Worm (Caenorhabditis elegans): ENCODE results near the gene arrd-4.

The arrd-4 gene

ce11 chrII:9855620-9856019, 17.5 kb upstream of the arrd-4 start, which contains the start of gene chil-4:
Gene chil-4, minus strand, starts transcription at chrII:9855720.
- TF ChIP-seq bed-2 (GFP tag; IDR thresholded peaks at IDR 0.05) (no peak), nfya-1 (tag; optimal IDR thresholded peaks at IDR 0.05; ENCODE audit: borderline replicate concordance, insufficient read depth) (no peak), F55B11.4 (tag; optimal IDR thresholded peaks at IDR 0.05; ENCODE audit: borderline replicate concordance, insufficient read depth) (no peak), Y67H2A.10 (GFP tag; conservative IDR thresholded peaks at IDR 0.05) (no peak), rcor-1 (GFP tag; IDR thresholded peaks at IDR 0.05) (no peak)

ce11 chrII:9850945-9851344, 12.8 kb upstream of the arrd-4 start, which contains the start of gene ZK938.10:
Gene ZK938.10, minus strand, starts transcription at chrII:9851045.
- no peak for TF ChIP-seq attf-5 (GFP tag; optimal IDR thresholded peaks at IDR 0.05)

- TF ChIP-seq ztf-26 (tag; optimal IDR thresholded peaks at IDR 0.05) (no peak), hrde-1 (tag; optimal IDR thresholded peaks at IDR 0.05; ENCODE audit: borderline replicate concordance) (no peak), egl-18 (GFP tag; IDR thresholded peaks at IDR 0.05) (no peak), ceh-91 (GFP tag; IDR thresholded peaks at IDR 0.05) (no peak), snpc-1.1 (tag; optimal IDR thresholded peaks at IDR 0.05; ENCODE audit: insufficient read depth) (no peak)
Observed at ce11 chrII:9849497-9849896, 11.4 kb upstream of the arrd-4 start, which contains the start of gene old-2. Gene old-2, minus strand, starts transcription at chrII:9849597.

- no peak for TF ChIP-seq mxl-1 (tag; optimal IDR thresholded peaks at IDR 0.05)
- no peak for TF ChIP-seq lir-1 (GFP tag; conservative IDR thresholded peaks at IDR 0.05)
- TF ChIP-seq Y79H2A.3 (GFP tag; conservative IDR thresholded peaks at IDR 0.05), result no peak
Observed at ce11 chrII:9845239-9845638, 7.1 kb upstream of the arrd-4 start, which contains the start of gene chil-9. Gene chil-9, minus strand, starts transcription at chrII:9845339.

- TF ChIP-seq B0035.1 (tag; optimal IDR thresholded peaks at IDR 0.05) (no peak), madf-8 (GFP tag; conservative IDR thresholded peaks at IDR 0.05) (peak; percentile 88), F33H1.4 (GFP tag; IDR thresholded peaks at IDR 0.05) (peak; percentile 81), ceh-79 (tag; optimal IDR thresholded peaks at IDR 0.05) (no peak), T07F8.4 (tag; optimal IDR thresholded peaks at IDR 0.05) (no peak), C06A6.2 (GFP tag; conservative IDR thresholded peaks at IDR 0.05) (no peak), lsl-1 (GFP tag; optimal IDR thresholded peaks at IDR 0.05) (peak; percentile 87), B0261.1 (tag; optimal IDR thresholded peaks at IDR 0.05) (no peak), F49E8.2 (tag; optimal IDR thresholded peaks at IDR 0.05; ENCODE audit: insufficient read depth) (no peak), lsy-27 (tag; optimal IDR thresholded peaks at IDR 0.05; ENCODE audit: borderline replicate concordance, insufficient read depth) (no peak), F55B11.4 (tag; optimal IDR thresholded peaks at IDR 0.05; ENCODE audit: borderline replicate concordance, insufficient read depth) (no peak), Y53F4B.3 (GFP tag; IDR thresholded peaks at IDR 0.05) (no peak), akir-1 (GFP tag; optimal IDR thresholded peaks at IDR 0.05) (no peak), hrde-1 (tag; optimal IDR thresholded peaks at IDR 0.05; ENCODE audit: borderline replicate concordance) (no peak), him-1 (tag; optimal IDR thresholded peaks at IDR 0.05) (no peak), madf-6 (GFP tag; IDR thresholded peaks at IDR 0.05) (peak; percentile 96), Y79H2A.3 (GFP tag; conservative IDR thresholded peaks at IDR 0.05) (no peak), xnd-1 (tag; optimal IDR thresholded peaks at IDR 0.05) (peak; percentile 79), aptf-3 (GFP tag; IDR thresholded peaks at IDR 0.05) (no peak)
Observed at ce11 chrII:9841985-9842505, 3.9 kb upstream of the arrd-4 start, which contains the start of gene rnh-1.2. Gene rnh-1.2, minus strand, starts transcription at chrII:9842035.
